Worm (Caenorhabditis elegans) whole organism, L1 larva: ENCODE data around the gene dlc-5.

ENCODE experiments used
- C04F5.9 ChIP-seq: sonication (generic microtip); optimal IDR thresholded peaks from 2 replicates; lab custom pipeline; 2016; ENCODE audit warnings: missing genetic modification characterization, missing compliant biosample characterization
- C34B4.2 ChIP-seq: sonication (generic microtip); optimal IDR thresholded peaks from 2 replicates; lab custom pipeline; 2017; ENCODE audit warnings: mild to moderate bottlenecking, missing genetic modification characterization, missing compliant biosample characterization
- F16B12.6 ChIP-seq: fragments of 150-350 bp; optimal IDR thresholded peaks from 2 replicates; lab custom pipeline; 2014; ENCODE audit warnings: missing biosample characterization, missing genetic modification characterization
- Y116A8C.19 ChIP-seq: sonication (generic microtip); optimal IDR thresholded peaks from 2 replicates; lab custom pipeline; 2016; ENCODE audit warnings: missing compliant biosample characterization, missing genetic modification characterization, borderline replicate concordance
- aha-1 ChIP-seq: fragments of 150-350 bp; optimal IDR thresholded peaks from 2 replicates; lab custom pipeline; 2014; ENCODE audit warnings: missing biosample characterization, missing genetic modification characterization
- alr-1 ChIP-seq: fragments of 200-800 bp; sonication (Bioruptor generic); optimal IDR thresholded peaks from 2 replicates; lab custom pipeline; 2018; ENCODE audit warnings: borderline replicate concordance, mild to moderate bottlenecking, missing genetic modification characterization, missing compliant biosample characterization
- ama-1 ChIP-seq: fragments of 150-350 bp; optimal IDR thresholded peaks from 2 replicates; lab custom pipeline; 2014
- blmp-1 ChIP-seq: fragments of 150-350 bp; optimal IDR thresholded peaks from 2 replicates; lab custom pipeline; 2014; ENCODE audit warnings: missing biosample characterization, missing genetic modification characterization
- ceh-88 ChIP-seq: fragments of 200-800 bp; sonication (Bioruptor generic); IDR thresholded peaks from 2 replicates; pipeline ENCODE4 v1.3.6; 2022; ENCODE audit warnings: missing genetic modification characterization, missing compliant biosample characterization
- efl-1 ChIP-seq, 4 experiments: fragments of 150-350 bp; optimal IDR thresholded peaks in 3 of 4; peaks in 1 of 4; 1 replicate in 1 of 4; 2 replicates in 3 of 4; lab custom pipeline; 2014; ENCODE audit warnings: missing biosample characterization in 2 of 4, missing genetic modification characterization in 2 of 4, missing genetic modification reagents in 2 of 4
- efl-3 ChIP-seq: fragments of 200-800 bp; sonication (Bioruptor generic); optimal IDR thresholded peaks from 2 replicates; lab custom pipeline; 2018; ENCODE audit warnings: mild to moderate bottlenecking, missing genetic modification characterization, missing compliant biosample characterization
- egl-13 ChIP-seq: sonication (generic microtip); optimal IDR thresholded peaks from 2 replicates; lab custom pipeline; 2016; ENCODE audit warnings: missing genotype, missing genetic modification reagents, missing genetic modification characterization, missing compliant biosample characterization
- egl-27 ChIP-seq, 2 experiments: fragments of 150-350 bp in 1 of 2; sonication (generic microtip); optimal IDR thresholded peaks; 3 replicates each; lab custom pipeline; 2017 to 2018; ENCODE audit warnings: missing biosample characterization in 2 of 2, missing genetic modification characterization in 2 of 2, missing genetic modification reagents in 2 of 2
- elt-2 ChIP-seq: sonication (generic microtip); optimal IDR thresholded peaks from 2 replicates; lab custom pipeline; 2016; ENCODE audit warnings: missing genetic modification characterization, mild to moderate bottlenecking, inconsistent platforms, missing compliant biosample characterization, missing genetic modification reagents
- elt-3 ChIP-seq, 6 experiments: fragments of 150-350 bp in 1 of 6; sonication (generic microtip); optimal IDR thresholded peaks; 2 replicates each; lab custom pipeline; 2017 to 2018; ENCODE audit warnings: missing biosample characterization in 6 of 6, missing genetic modification characterization in 6 of 6, inconsistent platforms in 1 of 6
- ets-5 ChIP-seq: fragments of 200-800 bp; sonication (Bioruptor generic); IDR thresholded peaks from 2 replicates; pipeline ENCODE4 v1.3.6; 2022; ENCODE audit warnings: missing genetic modification characterization, missing compliant biosample characterization
- fkh-4 ChIP-seq: sonication (generic microtip); optimal IDR thresholded peaks from 2 replicates; lab custom pipeline; 2016; ENCODE audit warnings: missing compliant biosample characterization, missing genetic modification characterization, borderline replicate concordance
- fkh-8 ChIP-seq: sonication (generic microtip); optimal IDR thresholded peaks from 2 replicates; lab custom pipeline; 2016; ENCODE audit warnings: mild to moderate bottlenecking, missing genetic modification characterization, missing compliant biosample characterization
- grh-1 ChIP-seq: fragments of 200-800 bp; sonication (Bioruptor generic); IDR thresholded peaks from 2 replicates; pipeline ENCODE4 v1.3.6; 2022; ENCODE audit warnings: missing genetic modification reagents, missing genetic modification characterization, missing compliant biosample characterization
- hlh-4 ChIP-seq: sonication (generic microtip); optimal IDR thresholded peaks from 2 replicates; lab custom pipeline; 2016; ENCODE audit warnings: mild to moderate bottlenecking, missing genetic modification characterization, missing compliant biosample characterization
- hpl-2 ChIP-seq: fragments of 150-350 bp; optimal IDR thresholded peaks from 2 replicates; lab custom pipeline; 2014; ENCODE audit warnings: missing biosample characterization, missing genetic modification reagents, missing genetic modification characterization
- isw-1 ChIP-seq: fragments of 200-800 bp; sonication (Bioruptor generic); IDR thresholded peaks from 2 replicates; pipeline ENCODE4 v1.3.6; 2022; ENCODE audit warnings: missing genetic modification characterization, missing compliant biosample characterization
- jun-1 ChIP-seq: fragments of 150-350 bp; optimal IDR thresholded peaks from 2 replicates; lab custom pipeline; 2014; ENCODE audit warnings: missing biosample characterization, missing genetic modification reagents, missing genetic modification characterization
- lin-13 ChIP-seq: fragments of 150-350 bp; optimal IDR thresholded peaks from 2 replicates; lab custom pipeline; 2014; ENCODE audit warnings: missing biosample characterization, missing genetic modification reagents, missing genetic modification characterization
- lin-15B ChIP-seq: fragments of 150-350 bp; sonication (generic microtip); optimal IDR thresholded peaks from 3 replicates; lab custom pipeline; 2014; ENCODE audit warnings: missing biosample characterization, missing genetic modification characterization
- lir-3 ChIP-seq: sonication (generic microtip); optimal IDR thresholded peaks from 2 replicates; lab custom pipeline; 2016; ENCODE audit warnings: mild to moderate bottlenecking, missing genetic modification characterization, moderate library complexity, missing compliant biosample characterization; ENCODE audit not compliant: poor library complexity
- mab-9 ChIP-seq: fragments of 200-800 bp; sonication (Bioruptor generic); IDR thresholded peaks from 2 replicates; pipeline ENCODE4 v1.3.6; 2022; ENCODE audit warnings: missing genetic modification reagents, missing genetic modification characterization, missing compliant biosample characterization
- mdl-1 ChIP-seq, 2 experiments: fragments of 150-350 bp; optimal IDR thresholded peaks; 2 replicates each; lab custom pipeline; 2014 to 2017; ENCODE audit warnings: missing biosample characterization in 2 of 2, missing genetic modification characterization in 2 of 2, inconsistent platforms in 1 of 2
- mef-2 ChIP-seq: fragments of 150-350 bp; optimal IDR thresholded peaks from 2 replicates; lab custom pipeline; 2014; ENCODE audit warnings: missing biosample characterization, missing genetic modification characterization
- nhr-11 ChIP-seq: fragments of 150-350 bp; optimal IDR thresholded peaks from 2 replicates; lab custom pipeline; 2014; ENCODE audit warnings: missing biosample characterization, missing genetic modification characterization
- nhr-12 ChIP-seq: sonication (generic microtip); optimal IDR thresholded peaks from 2 replicates; lab custom pipeline; 2017; ENCODE audit warnings: missing biosample characterization, missing genetic modification characterization
- nhr-19 ChIP-seq: fragments of 200-800 bp; sonication (Bioruptor generic); conservative IDR thresholded peaks from 2 replicates; pipeline ENCODE4 v1.3.6; 2022; ENCODE audit warnings: missing genetic modification characterization, missing compliant biosample characterization
- nhr-20 ChIP-seq: sonication (generic microtip); optimal IDR thresholded peaks from 2 replicates; lab custom pipeline; 2016; ENCODE audit warnings: mild to moderate bottlenecking, missing genetic modification characterization, missing compliant biosample characterization
- nhr-71 ChIP-seq: sonication (generic microtip); optimal IDR thresholded peaks from 2 replicates; lab custom pipeline; 2016; ENCODE audit warnings: mild to moderate bottlenecking, missing genetic modification characterization, moderate library complexity, missing compliant biosample characterization
- nhr-76 ChIP-seq: sonication (generic microtip); optimal IDR thresholded peaks from 2 replicates; lab custom pipeline; 2017; ENCODE audit warnings: missing biosample characterization, missing genetic modification characterization
- nhr-85 ChIP-seq: sonication (generic microtip); peaks from one replicate; lab custom pipeline; 2016; ENCODE audit warnings: missing genetic modification characterization, inconsistent platforms, missing compliant biosample characterization
- nhr-90 ChIP-seq: sonication (generic microtip); optimal IDR thresholded peaks from 2 replicates; lab custom pipeline; 2016; ENCODE audit warnings: mild to moderate bottlenecking, missing genetic modification characterization, missing compliant biosample characterization; ENCODE audit not compliant: poor library complexity
- pag-3 ChIP-seq: sonication (generic microtip); optimal IDR thresholded peaks from 2 replicates; lab custom pipeline; 2017; ENCODE audit warnings: missing genetic modification characterization, mild to moderate bottlenecking, missing compliant biosample characterization, antibody characterized with exemption, borderline replicate concordance; ENCODE audit not compliant: insufficient read depth
- pax-3 ChIP-seq: fragments of 200-800 bp; sonication (Bioruptor generic); optimal IDR thresholded peaks from 2 replicates; lab custom pipeline; 2018; ENCODE audit warnings: mild to moderate bottlenecking, missing genetic modification characterization, moderate library complexity, missing compliant biosample characterization
- rnt-1 ChIP-seq: sonication (generic microtip); optimal IDR thresholded peaks from 2 replicates; lab custom pipeline; 2016; ENCODE audit warnings: mild to moderate bottlenecking, missing genetic modification characterization, moderate library complexity, missing compliant biosample characterization
- snpc-4 ChIP-seq: fragments of 150-350 bp; optimal IDR thresholded peaks from 2 replicates; lab custom pipeline; 2014; ENCODE audit warnings: missing biosample characterization, missing genetic modification characterization
- snu-23 ChIP-seq: sonication (generic microtip); optimal IDR thresholded peaks from 2 replicates; lab custom pipeline; 2016; ENCODE audit warnings: missing genetic modification characterization, missing compliant biosample characterization
- sox-4 ChIP-seq: sonication (generic microtip); optimal IDR thresholded peaks from 2 replicates; lab custom pipeline; 2016; ENCODE audit warnings: missing genetic modification characterization, missing compliant biosample characterization
- sptf-1 ChIP-seq: fragments of 150-350 bp; optimal IDR thresholded peaks from 2 replicates; lab custom pipeline; 2014; ENCODE audit warnings: missing biosample characterization, missing genetic modification characterization
- tlp-1 ChIP-seq: fragments of 150-350 bp; optimal IDR thresholded peaks from 2 replicates; lab custom pipeline; 2014; ENCODE audit warnings: missing biosample characterization, missing genetic modification characterization
- unc-130 ChIP-seq: fragments of 150-350 bp; optimal IDR thresholded peaks from 2 replicates; lab custom pipeline; 2017; ENCODE audit warnings: missing biosample characterization, missing genetic modification characterization, inconsistent platforms
- unc-62 ChIP-seq: fragments of 150-350 bp; optimal IDR thresholded peaks from 2 replicates; lab custom pipeline; 2014; ENCODE audit warnings: missing biosample characterization, missing genetic modification reagents, missing genetic modification characterization
- unc-86 ChIP-seq: sonication (generic microtip); optimal IDR thresholded peaks from 2 replicates; lab custom pipeline; 2016; ENCODE audit warnings: missing genetic modification characterization, missing compliant biosample characterization
- unc-98 ChIP-seq: fragments of 200-800 bp; sonication (Bioruptor generic); IDR thresholded peaks from 2 replicates; pipeline ENCODE4 v1.3.6; 2022; ENCODE audit warnings: missing genetic modification characterization, missing compliant biosample characterization
- vab-15 ChIP-seq: sonication (generic microtip); optimal IDR thresholded peaks from 2 replicates; lab custom pipeline; 2017; ENCODE audit warnings: missing genotype, mild to moderate bottlenecking, missing genetic modification characterization, missing compliant biosample characterization
- xbp-1 ChIP-seq: sonication (generic microtip); optimal IDR thresholded peaks from 2 replicates; lab custom pipeline; 2016; ENCODE audit warnings: missing genetic modification characterization, missing compliant biosample characterization
- zag-1 ChIP-seq: fragments of 150-350 bp; optimal IDR thresholded peaks from 2 replicates; lab custom pipeline; 2014; ENCODE audit warnings: missing biosample characterization, missing genetic modification characterization
- zip-4 ChIP-seq: fragments of 200-800 bp; sonication (Bioruptor generic); optimal IDR thresholded peaks from 2 replicates; lab custom pipeline; 2018; ENCODE audit warnings: mild to moderate bottlenecking, missing genetic modification characterization, moderate library complexity, missing compliant biosample characterization

The dlc-5 gene

ce11 chrIV:6393329-6393728 is 44.7 kb upstream of the dlc-5 start (continued):
- TF ChIP-seq jun-1 (tag; lab: Kevin White, UChicago) (no peak), efl-1 (optimal IDR thresholded peaks at IDR 0.05; lab: Kevin White, UChicago) (peak; percentile 44 to 49), efl-1 (GFP tag; optimal IDR thresholded peaks at IDR 0.05 in 1 of 2; lab: Kevin White, UChicago) (peak; percentile 13 to 20), nhr-12 (no peak), zip-4 (GFP tag; lab: Kevin White, UChicago) (no peak), ets-5 (GFP tag; lab: Robert Waterston, UW) (no peak), unc-130 (tag; lab: Kevin White, UChicago) (no peak), ama-1 (lab: Kevin White, UChicago) (no peak), lir-3 (tag; lab: Kevin White, UChicago) (peak; percentile 60), Y116A8C.19 (tag; lab: Kevin White, UChicago) (no peak), zag-1 (tag; lab: Kevin White, UChicago) (no peak), vab-15 (tag; lab: Kevin White, UChicago) (no peak), nhr-71 (tag; lab: Kevin White, UChicago) (peak; percentile 83), nhr-11 (peak; percentile 25), sptf-1 (tag; lab: Kevin White, UChicago) (no peak), alr-1 (tag; lab: Kevin White, UChicago) (no peak), snu-23 (GFP tag; lab: Kevin White, UChicago) (peak; percentile 66), hlh-4 (tag; lab: Kevin White, UChicago) (no peak), efl-3 (GFP tag; lab: Kevin White, UChicago) (no peak), elt-3 (tag; optimal IDR thresholded peaks at IDR 0.05; lab: Kevin White, UChicago) (no peak), unc-98 (GFP tag; lab: Robert Waterston, UW) (no peak), mab-9 (GFP tag; lab: Robert Waterston, UW) (no peak), C34B4.2 (no peak), nhr-19 (GFP tag; lab: Robert Waterston, UW) (peak; percentile 47), fkh-8 (peak; percentile 33), nhr-76 (no peak), mef-2 (peak; percentile 43), F16B12.6 (tag; lab: Kevin White, UChicago) (no peak), unc-62 (no peak), fkh-4 (no peak), C04F5.9 (tag; lab: Kevin White, UChicago) (no peak), egl-13 (tag; lab: Kevin White, UChicago) (no peak), blmp-1 (no peak), sox-4 (tag; lab: Kevin White, UChicago) (no peak), mdl-1 (tag; optimal IDR thresholded peaks at IDR 0.05; lab: Kevin White, UChicago) (no peak), pax-3 (no peak), grh-1 (GFP tag; lab: Robert Waterston, UW) (no peak), tlp-1 (tag; lab: Kevin White, UChicago) (no peak), nhr-90 (tag; lab: Kevin White, UChicago) (no peak), nhr-85 (tag; lab: Kevin White, UChicago) (no peak), unc-86 (tag; lab: Kevin White, UChicago) (peak; percentile 89), aha-1 (tag; lab: Kevin White, UChicago) (no peak), hpl-2 (GFP tag; lab: Kevin White, UChicago) (no peak), ceh-88 (GFP tag; lab: Robert Waterston, UW) (no peak), lin-15B (no peak), elt-2 (tag; lab: Kevin White, UChicago) (no peak), egl-27 (tag; optimal IDR thresholded peaks at IDR 0.05; lab: Kevin White, UChicago) (no peak), lin-13 (GFP tag; lab: Kevin White, UChicago) (no peak), rnt-1 (tag; lab: Kevin White, UChicago) (peak; percentile 61), pag-3 (tag; lab: Kevin White, UChicago) (no peak), isw-1 (GFP tag; lab: Robert Waterston, UW) (no peak), snpc-4 (tag; lab: Kevin White, UChicago) (no peak), xbp-1 (tag; lab: Kevin White, UChicago) (peak; percentile 3), nhr-20 (tag; lab: Kevin White, UChicago) (peak; percentile 42)
